Fruit fly (Drosophila melanogaster): ENCODE results near the gene Cyp4ae1.

The Cyp4ae1 gene

dm6 chrX:2208641-2209241 is 29.9 kb downstream of the Cyp4ae1 start (continued):
- TF ChIP-seq CG1603 (tag; optimal IDR thresholded peaks at IDR 0.05) (peak; percentile 18), salm (tag; optimal IDR thresholded peaks at IDR 0.05) (no peak), CG10267 (tag; optimal IDR thresholded peaks at IDR 0.05) (no peak), ase (GFP tag; IDR thresholded peaks at IDR 0.05) (no peak), chif (GFP tag; optimal IDR thresholded peaks at IDR 0.05) (no peak), zfh2 (GFP tag; optimal IDR thresholded peaks at IDR 0.05) (peak; percentile 15), D19B (GFP tag; optimal IDR thresholded peaks at IDR 0.05) (peak; percentile 8), so (GFP tag; IDR thresholded peaks at IDR 0.05) (no peak), nerfin-2 (GFP tag; IDR thresholded peaks at IDR 0.05; ENCODE audit: partially characterized antibody) (no peak), Rx (GFP tag; IDR thresholded peaks at IDR 0.05) (no peak), Usf (GFP tag; optimal IDR thresholded peaks at IDR 0.05) (no peak), CG1647 (GFP tag; optimal IDR thresholded peaks at IDR 0.05) (no peak), CG10979 (tag; optimal IDR thresholded peaks at IDR 0.05) (no peak), knrl (GFP tag; IDR thresholded peaks at IDR 0.05; ENCODE audit: partially characterized antibody) (no peak), mam (GFP tag; optimal IDR thresholded peaks at IDR 0.05) (peak; percentile 17), Atf6 (GFP tag; IDR thresholded peaks at IDR 0.05) (no peak), ERR (GFP tag; optimal IDR thresholded peaks at IDR 0.05) (no peak), Pdp1 (GFP tag; optimal IDR thresholded peaks at IDR 0.05) (peak in 1 of 2 experiments; percentile 16), D (optimal IDR thresholded peaks at IDR 0.05) (no peak), D (GFP tag; optimal IDR thresholded peaks at IDR 0.05) (no peak), hkb (optimal IDR thresholded peaks at IDR 0.05) (no peak), hkb (GFP tag; IDR thresholded peaks at IDR 0.05) (peak; percentile 47; the same call in 1 of the 2 replicates), HmgD (GFP tag; optimal IDR thresholded peaks at IDR 0.05) (no peak), sim (GFP tag; IDR thresholded peaks at IDR 0.05) (no peak), rib (GFP tag; IDR thresholded peaks at IDR 0.05) (no peak), CG2678 (tag; optimal IDR thresholded peaks at IDR 0.05) (peak; percentile 48), grn (GFP tag; optimal IDR thresholded peaks at IDR 0.05) (no peak), CG17802 (tag; optimal IDR thresholded peaks at IDR 0.05) (no peak), Drgx (GFP tag; IDR thresholded peaks at IDR 0.05) (peak; percentile 58; the same call in 1 of the 2 replicates), ci (GFP tag; IDR thresholded peaks at IDR 0.05) (no peak), her (GFP tag; optimal IDR thresholded peaks at IDR 0.05) (no peak), CG12769 (tag; optimal IDR thresholded peaks at IDR 0.05) (peak; percentile 81), CG33213 (GFP tag; optimal IDR thresholded peaks at IDR 0.05) (no peak), CG13424 (tag; optimal IDR thresholded peaks at IDR 0.05) (peak; percentile 31), insv (GFP tag; optimal IDR thresholded peaks at IDR 0.05) (no peak), CG2129 (GFP tag; IDR thresholded peaks at IDR 0.05; ENCODE audit: partially characterized antibody) (no peak), CG9215 (GFP tag; IDR thresholded peaks at IDR 0.05) (0 out of 2 replicates have a peak, but pooled peaks have one; percentile 10), Opbp (GFP tag; IDR thresholded peaks at IDR 0.05; ENCODE audit: partially characterized antibody) (no peak), CG3407 (GFP tag; optimal IDR thresholded peaks at IDR 0.05) (no peak), dysf (GFP tag; IDR thresholded peaks at IDR 0.05) (peak; percentile 63; the same call in 2 of the 3 replicates), CG14014 (GFP tag; IDR thresholded peaks at IDR 0.05) (0 out of 2 replicates have a peak, but pooled peaks have one; percentile 13), chinmo (GFP tag; IDR thresholded peaks at IDR 0.05; ENCODE audit: partially characterized antibody) (no peak), usp (GFP tag; optimal IDR thresholded peaks at IDR 0.05) (no peak), slp2 (GFP tag; optimal IDR thresholded peaks at IDR 0.05) (no peak), Vsx1 (GFP tag; optimal IDR thresholded peaks at IDR 0.05) (no peak), NC2β (GFP tag; optimal IDR thresholded peaks at IDR 0.05) (no peak), CG6175 (GFP tag; IDR thresholded peaks at IDR 0.05) (peak; percentile 91), CG17361 (GFP tag; IDR thresholded peaks at IDR 0.05) (0 out of 3 replicates have a peak, but pooled peaks have one; percentile 20), CG11085 (GFP tag; IDR thresholded peaks at IDR 0.05) (no peak), ssp (GFP tag; IDR thresholded peaks at IDR 0.05) (peak; percentile 35; the same call in 1 of the 2 replicates), Fer3 (tag; optimal IDR thresholded peaks at IDR 0.05) (no peak)
